Worm (Caenorhabditis elegans): ENCODE results near the gene npp-18.

- no peak for TF ChIP-seq ceh-82 (tag; optimal IDR thresholded peaks at IDR 0.05)
- TF ChIP-seq snpc-4 (tag; optimal IDR thresholded peaks at IDR 0.05) = no peak
These were observed 45.6 kb downstream of the npp-18 start, which contains the start of gene dro-1 for ce11 chrIII:13342079-13342734.

Measured in whole organism, L2 larva.